Worm (Caenorhabditis elegans): ENCODE results near the gene F59B10.6.

Gene F59B10.6

DNA sequence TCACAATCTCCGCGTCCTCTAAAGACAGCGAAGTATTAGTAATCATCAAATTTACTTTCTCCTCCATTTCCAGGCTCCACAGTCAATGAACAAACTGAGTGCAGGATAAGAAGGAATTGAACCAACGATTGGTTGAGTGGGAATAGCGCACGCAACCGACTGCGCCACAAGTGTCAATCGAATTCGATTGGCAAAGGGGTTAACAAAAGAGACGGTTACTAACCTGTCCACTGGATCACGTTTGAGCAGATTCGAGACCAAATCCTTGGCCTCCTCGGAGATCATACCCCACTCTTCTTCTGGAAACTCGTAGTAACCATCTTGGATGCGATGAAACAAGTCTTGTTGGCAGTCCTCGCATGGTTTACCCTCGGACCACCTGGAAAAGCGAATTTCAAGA is 20.9 kb upstream of the F59B10.6 start (continued):
- TF ChIP-seq snpc-3.4 (tag; optimal IDR thresholded peaks at IDR 0.05) (no peak), B0035.1 (tag; optimal IDR thresholded peaks at IDR 0.05) (peak; percentile 13), hlh-26 (GFP tag; conservative IDR thresholded peaks at IDR 0.05) (no peak), B0261.1 (tag; optimal IDR thresholded peaks at IDR 0.05) (peak; percentile 63), snpc-1.1 (tag; optimal IDR thresholded peaks at IDR 0.05; ENCODE audit: insufficient read depth) (no peak), aptf-3 (GFP tag; IDR thresholded peaks at IDR 0.05) (peak; percentile 39; the same call in 1 of the 2 replicates), tlf-1 (GFP tag; optimal IDR thresholded peaks at IDR 0.05) (no peak), K12H6.12 (tag; optimal IDR thresholded peaks at IDR 0.05) (no peak), gei-17 (GFP tag; optimal IDR thresholded peaks at IDR 0.05) (no peak), F57C9.4 (tag; optimal IDR thresholded peaks at IDR 0.05) (no peak), nhr-27 (tag; optimal IDR thresholded peaks at IDR 0.05) (no peak), F33H1.4 (GFP tag; IDR thresholded peaks at IDR 0.05) (0 out of 2 replicates have a peak, but pooled peaks have one; percentile 7), D2030.7 (GFP tag; IDR thresholded peaks at IDR 0.05) (no peak; the same call in 1 of the 2 replicates), him-1 (tag; optimal IDR thresholded peaks at IDR 0.05) (no peak), zfh-2 (GFP tag; conservative IDR thresholded peaks at IDR 0.05) (no peak), die-1 (tag; optimal IDR thresholded peaks at IDR 0.05) (peak; percentile 1), attf-3 (GFP tag; conservative IDR thresholded peaks at IDR 0.05) (no peak), lin-54 (GFP tag; optimal IDR thresholded peaks at IDR 0.05) (peak; percentile 34), lin-40 (tag; optimal IDR thresholded peaks at IDR 0.05) (no peak), Y53F4B.3 (GFP tag; IDR thresholded peaks at IDR 0.05) (no peak), hmg-1.2 (GFP tag; IDR thresholded peaks at IDR 0.05) (0 out of 2 replicates have a peak, but pooled peaks have one; percentile 20), lin-26 (GFP tag; IDR thresholded peaks at IDR 0.05) (0 out of 2 replicates have a peak, but pooled peaks have one; percentile 52), sdz-38 (tag; optimal IDR thresholded peaks at IDR 0.05) (no peak), F37B4.10 (GFP tag; IDR thresholded peaks at IDR 0.05) (no peak), T07F8.4 (tag; optimal IDR thresholded peaks at IDR 0.05) (no peak), cebp-1 (GFP tag; IDR thresholded peaks at IDR 0.05) (no peak), cebp-1 (tag; optimal IDR thresholded peaks at IDR 0.05) (no peak), ceh-91 (GFP tag; IDR thresholded peaks at IDR 0.05) (no peak), let-607 (tag; optimal IDR thresholded peaks at IDR 0.05) (peak in 1 of 2 experiments; percentile 2), athp-1 (tag; optimal IDR thresholded peaks at IDR 0.05) (no peak), snpc-4 (GFP tag; optimal IDR thresholded peaks at IDR 0.05) (peak; percentile 42), snpc-4 (tag; optimal IDR thresholded peaks at IDR 0.05) (peak in 1 of 4 experiments; percentile 37), ekl-4 (GFP tag; IDR thresholded peaks at IDR 0.05) (no peak; the same call in 1 of the 2 replicates), ceh-79 (tag; optimal IDR thresholded peaks at IDR 0.05) (no peak)

DNA sequence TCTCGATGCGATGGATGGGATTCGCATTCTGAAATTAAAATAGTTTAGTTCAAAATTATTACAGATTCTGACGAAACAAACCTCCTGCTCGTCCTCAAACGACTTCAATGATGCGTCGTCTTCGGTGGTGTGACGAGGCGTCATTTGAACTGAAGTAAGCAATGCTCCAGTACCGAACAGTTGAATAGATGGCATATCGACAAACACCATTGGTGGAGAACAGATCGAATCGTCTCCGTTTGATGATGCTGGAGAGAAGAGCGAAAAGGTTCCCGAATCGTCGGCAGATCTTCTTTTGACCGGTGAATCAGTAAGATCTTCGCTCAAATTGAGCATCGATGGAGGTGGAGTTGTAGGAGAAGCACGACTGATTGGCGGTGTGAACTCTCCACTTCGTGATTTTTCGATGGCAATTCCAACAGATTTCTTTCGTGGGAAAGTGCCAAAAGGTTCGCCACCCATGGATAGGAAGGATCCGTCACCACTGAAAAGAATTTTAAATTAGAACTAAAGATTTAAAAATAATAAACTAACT is 20.2 kb upstream of the F59B10.6 start:
- TF ChIP-seq B0336.3 (GFP tag; IDR thresholded peaks at IDR 0.05) = peak; percentile 9; the same call in 1 of the 2 replicates
- TF ChIP-seq K11D2.4 (GFP tag; IDR thresholded peaks at IDR 0.05) = peak; percentile 13; the same call in 1 of the 2 replicates
- peak; percentile 59; the same call in 1 of the 2 replicates for TF ChIP-seq nfyb-1 (GFP tag; IDR thresholded peaks at IDR 0.05)
- peak; percentile 44 for TF ChIP-seq Y53G8AR.9 (GFP tag; conservative IDR thresholded peaks at IDR 0.05)
- TF ChIP-seq bed-1 (GFP tag; IDR thresholded peaks at IDR 0.05) = 0 out of 2 replicates have a peak, but pooled peaks have one; percentile 26
- TF ChIP-seq ztf-3 (GFP tag; optimal IDR thresholded peaks at IDR 0.05) = no peak
- TF ChIP-seq cebp-1 (GFP tag; IDR thresholded peaks at IDR 0.05) = 0 out of 2 replicates have a peak, but pooled peaks have one; percentile 9
- peak; percentile 35 for TF ChIP-seq cebp-1 (tag; optimal IDR thresholded peaks at IDR 0.05)
- TF ChIP-seq ztf-6 (GFP tag; IDR thresholded peaks at IDR 0.05) = no peak
- peak; percentile 19; the same call in 1 of the 2 replicates for TF ChIP-seq zfh-2 (GFP tag; conservative IDR thresholded peaks at IDR 0.05)
- peak; percentile 1 for TF ChIP-seq akir-1 (GFP tag; optimal IDR thresholded peaks at IDR 0.05)
- TF ChIP-seq ets-4 (GFP tag; optimal IDR thresholded peaks at IDR 0.05) = peak; percentile 19
- TF ChIP-seq lin-35 (GFP tag; optimal IDR thresholded peaks at IDR 0.05) = peak in 1 of 3 experiments; percentile 23
- no peak for TF ChIP-seq ztf-26 (tag; optimal IDR thresholded peaks at IDR 0.05)
- TF ChIP-seq mel-28 (tag; optimal IDR thresholded peaks at IDR 0.05; ENCODE audit: borderline replicate concordance) = no peak
- 0 out of 2 replicates have a peak, but pooled peaks have one; percentile 34 for TF ChIP-seq madf-3 (GFP tag; IDR thresholded peaks at IDR 0.05)
- no peak for TF ChIP-seq dpl-1 (GFP tag; optimal IDR thresholded peaks at IDR 0.05)

All from whole organism, young adult.